Worm (Caenorhabditis elegans) whole organism, L1 larva: Measurements from ENCODE around the gene spe-27.

Source experiments
- C04F5.9 ChIP-seq: sonication (generic microtip); optimal IDR thresholded peaks from 2 replicates; lab custom pipeline; 2016; ENCODE audit warnings: missing genetic modification characterization, missing compliant biosample characterization
- F16B12.6 ChIP-seq: fragments of 150-350 bp; optimal IDR thresholded peaks from 2 replicates; lab custom pipeline; 2014; ENCODE audit warnings: missing biosample characterization, missing genetic modification characterization
- Y116A8C.19 ChIP-seq: sonication (generic microtip); optimal IDR thresholded peaks from 2 replicates; lab custom pipeline; 2016; ENCODE audit warnings: missing compliant biosample characterization, missing genetic modification characterization, borderline replicate concordance
- alr-1 ChIP-seq: fragments of 200-800 bp; sonication (Bioruptor generic); optimal IDR thresholded peaks from 2 replicates; lab custom pipeline; 2018; ENCODE audit warnings: borderline replicate concordance, mild to moderate bottlenecking, missing genetic modification characterization, missing compliant biosample characterization
- aly-2 ChIP-seq: fragments of 150-350 bp; optimal IDR thresholded peaks from 2 replicates; lab custom pipeline; 2014; ENCODE audit warnings: missing biosample characterization, missing genetic modification characterization
- blmp-1 ChIP-seq: fragments of 150-350 bp; optimal IDR thresholded peaks from 2 replicates; lab custom pipeline; 2014; ENCODE audit warnings: missing biosample characterization, missing genetic modification characterization
- ceh-8 ChIP-seq: fragments of 200-800 bp; sonication (Bioruptor generic); optimal IDR thresholded peaks from 2 replicates; lab custom pipeline; 2018; ENCODE audit warnings: mild to moderate bottlenecking, missing genetic modification characterization, moderate library complexity, missing compliant biosample characterization
- ceh-82 ChIP-seq, 3 experiments: fragments of 150-350 bp in 1 of 3; sonication (generic microtip) in 2 of 3; optimal IDR thresholded peaks; 2 replicates each; lab custom pipeline; 2014 to 2017; ENCODE audit warnings: missing biosample characterization in 3 of 3, missing genetic modification characterization in 3 of 3
- ceh-88 ChIP-seq: fragments of 200-800 bp; sonication (Bioruptor generic); IDR thresholded peaks from 2 replicates; pipeline ENCODE4 v1.3.6; 2022; ENCODE audit warnings: missing genetic modification characterization, missing compliant biosample characterization
- dsc-1 ChIP-seq: sonication (generic microtip); optimal IDR thresholded peaks from 2 replicates; lab custom pipeline; 2016; ENCODE audit warnings: mild to moderate bottlenecking, missing genetic modification characterization, missing compliant biosample characterization
- efl-1 ChIP-seq, 4 experiments: fragments of 150-350 bp; optimal IDR thresholded peaks in 3 of 4; peaks in 1 of 4; 1 replicate in 1 of 4; 2 replicates in 3 of 4; lab custom pipeline; 2014; ENCODE audit warnings: missing biosample characterization in 2 of 4, missing genetic modification characterization in 2 of 4, missing genetic modification reagents in 2 of 4
- egl-13 ChIP-seq: sonication (generic microtip); optimal IDR thresholded peaks from 2 replicates; lab custom pipeline; 2016; ENCODE audit warnings: missing genotype, missing genetic modification reagents, missing genetic modification characterization, missing compliant biosample characterization
- elt-2 ChIP-seq: sonication (generic microtip); optimal IDR thresholded peaks from 2 replicates; lab custom pipeline; 2016; ENCODE audit warnings: missing genetic modification characterization, mild to moderate bottlenecking, inconsistent platforms, missing compliant biosample characterization, missing genetic modification reagents
- hlh-4 ChIP-seq: sonication (generic microtip); optimal IDR thresholded peaks from 2 replicates; lab custom pipeline; 2016; ENCODE audit warnings: mild to moderate bottlenecking, missing genetic modification characterization, missing compliant biosample characterization
- hpl-2 ChIP-seq: fragments of 150-350 bp; optimal IDR thresholded peaks from 2 replicates; lab custom pipeline; 2014; ENCODE audit warnings: missing biosample characterization, missing genetic modification reagents, missing genetic modification characterization
- jun-1 ChIP-seq: fragments of 150-350 bp; optimal IDR thresholded peaks from 2 replicates; lab custom pipeline; 2014; ENCODE audit warnings: missing biosample characterization, missing genetic modification reagents, missing genetic modification characterization
- lin-13 ChIP-seq: fragments of 150-350 bp; optimal IDR thresholded peaks from 2 replicates; lab custom pipeline; 2014; ENCODE audit warnings: missing biosample characterization, missing genetic modification reagents, missing genetic modification characterization
- lin-14 ChIP-seq: fragments of 200-800 bp; sonication (Bioruptor generic); optimal IDR thresholded peaks from 2 replicates; lab custom pipeline; 2018; ENCODE audit warnings: mild to moderate bottlenecking, missing genetic modification characterization, moderate library complexity, missing compliant biosample characterization
- mef-2 ChIP-seq: fragments of 150-350 bp; optimal IDR thresholded peaks from 2 replicates; lab custom pipeline; 2014; ENCODE audit warnings: missing biosample characterization, missing genetic modification characterization
- mep-1 ChIP-seq: fragments of 150-350 bp; optimal IDR thresholded peaks from 2 replicates; lab custom pipeline; 2014; ENCODE audit warnings: missing biosample characterization, missing genetic modification characterization
- nhr-20 ChIP-seq: sonication (generic microtip); optimal IDR thresholded peaks from 2 replicates; lab custom pipeline; 2016; ENCODE audit warnings: mild to moderate bottlenecking, missing genetic modification characterization, missing compliant biosample characterization
- nhr-237 ChIP-seq: fragments of 150-350 bp; optimal IDR thresholded peaks from 2 replicates; lab custom pipeline; 2014; ENCODE audit warnings: missing biosample characterization, missing genetic modification characterization
- nhr-28 ChIP-seq: fragments of 150-350 bp; optimal IDR thresholded peaks from 2 replicates; lab custom pipeline; 2014; ENCODE audit warnings: missing biosample characterization, missing genetic modification characterization
- nhr-71 ChIP-seq: sonication (generic microtip); optimal IDR thresholded peaks from 2 replicates; lab custom pipeline; 2016; ENCODE audit warnings: mild to moderate bottlenecking, missing genetic modification characterization, moderate library complexity, missing compliant biosample characterization
- nhr-76 ChIP-seq: sonication (generic microtip); optimal IDR thresholded peaks from 2 replicates; lab custom pipeline; 2017; ENCODE audit warnings: missing biosample characterization, missing genetic modification characterization
- nhr-77 ChIP-seq: fragments of 150-350 bp; optimal IDR thresholded peaks from 2 replicates; lab custom pipeline; 2014; ENCODE audit warnings: missing biosample characterization, missing genetic modification characterization
- pag-3 ChIP-seq: sonication (generic microtip); optimal IDR thresholded peaks from 2 replicates; lab custom pipeline; 2017; ENCODE audit warnings: missing genetic modification characterization, mild to moderate bottlenecking, missing compliant biosample characterization, antibody characterized with exemption, borderline replicate concordance; ENCODE audit not compliant: insufficient read depth
- rnt-1 ChIP-seq: sonication (generic microtip); optimal IDR thresholded peaks from 2 replicates; lab custom pipeline; 2016; ENCODE audit warnings: mild to moderate bottlenecking, missing genetic modification characterization, moderate library complexity, missing compliant biosample characterization
- snu-23 ChIP-seq: sonication (generic microtip); optimal IDR thresholded peaks from 2 replicates; lab custom pipeline; 2016; ENCODE audit warnings: missing genetic modification characterization, missing compliant biosample characterization
- sptf-1 ChIP-seq: fragments of 150-350 bp; optimal IDR thresholded peaks from 2 replicates; lab custom pipeline; 2014; ENCODE audit warnings: missing biosample characterization, missing genetic modification characterization
- tbx-2 ChIP-seq: sonication (generic microtip); optimal IDR thresholded peaks from 2 replicates; lab custom pipeline; 2016; ENCODE audit warnings: missing genetic modification characterization, missing compliant biosample characterization
- unc-130 ChIP-seq: fragments of 150-350 bp; optimal IDR thresholded peaks from 2 replicates; lab custom pipeline; 2017; ENCODE audit warnings: missing biosample characterization, missing genetic modification characterization, inconsistent platforms
- ztf-11 ChIP-seq, 2 experiments: sonication (generic microtip); optimal IDR thresholded peaks; 2 replicates each; lab custom pipeline; 2016 to 2017; ENCODE audit warnings: missing genetic modification characterization in 2 of 2, missing biosample characterization in 1 of 2, missing compliant biosample characterization in 1 of 2
- ztf-4 ChIP-seq: fragments of 150-350 bp; optimal IDR thresholded peaks from 2 replicates; lab custom pipeline; 2014; ENCODE audit warnings: missing biosample characterization, missing genetic modification characterization

spe-27 gene

DNA sequence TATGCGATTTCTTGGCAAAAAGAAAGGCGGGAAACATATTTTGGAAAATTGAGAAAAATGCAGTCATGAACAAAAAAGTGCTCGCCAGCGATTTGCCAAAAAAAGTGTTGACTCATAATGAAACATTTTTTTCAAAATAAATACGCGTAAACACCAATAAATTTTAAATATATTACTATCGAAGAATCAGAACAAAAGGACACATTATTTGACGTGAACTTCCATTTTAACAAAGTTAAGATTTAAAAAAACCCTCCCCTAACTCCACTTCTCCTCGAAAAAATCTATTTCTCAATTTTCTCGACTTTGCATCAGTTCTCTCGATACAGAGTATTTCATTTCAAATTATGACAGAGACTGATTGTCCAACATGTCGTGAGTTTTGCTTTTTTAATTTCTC lies 30.6 kb upstream of the spe-27 start, which contains the start of gene pck-3:
Gene pck-3 (plus strand): TSS at position 301 of the 400 bp plus-strand sequence.
- TF ChIP-seq aly-2 (tag; lab: Kevin White, UChicago) (no peak), nhr-76 (no peak), dsc-1 (tag; lab: Kevin White, UChicago) (no peak)

DNA sequence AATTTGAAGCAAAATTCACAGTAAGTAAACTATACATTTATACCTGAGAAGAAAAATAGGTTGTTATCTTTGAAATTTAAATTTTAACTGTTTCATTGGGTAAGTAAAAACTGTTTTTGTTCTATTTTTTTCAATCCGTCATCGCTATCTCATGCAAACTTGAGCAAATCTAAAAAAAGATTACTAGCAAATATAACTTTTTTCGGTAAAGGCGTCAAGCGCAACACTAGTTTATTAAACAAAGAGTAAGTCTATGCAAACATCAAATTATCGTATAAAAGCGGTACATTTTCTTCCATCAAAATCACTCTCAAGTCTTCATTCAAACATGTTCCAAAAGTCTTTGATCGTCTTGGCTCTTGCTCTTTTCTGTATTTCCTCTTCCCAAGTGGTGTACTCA lies 29.5 kb upstream of the spe-27 start, which contains the start of gene nspb-6:
Gene nspb-6 (plus strand): TSS at position 301 of the 400 bp plus-strand sequence.
- no peak for TF ChIP-seq nhr-77 (tag; lab: Kevin White, UChicago)
- no peak for TF ChIP-seq nhr-28 (tag; lab: Kevin White, UChicago)
- TF ChIP-seq pag-3 (tag; lab: Kevin White, UChicago) = no peak
- TF ChIP-seq nhr-237 (tag; lab: Kevin White, UChicago) = no peak
- TF ChIP-seq rnt-1 (tag; lab: Kevin White, UChicago) = no peak
- no peak for TF ChIP-seq elt-2 (tag; lab: Kevin White, UChicago)
- no peak for TF ChIP-seq C04F5.9 (tag; lab: Kevin White, UChicago)
- TF ChIP-seq mep-1 (tag; lab: Kevin White, UChicago) = no peak
- TF ChIP-seq nhr-20 (tag; lab: Kevin White, UChicago) = no peak
- TF ChIP-seq ztf-11 (tag; optimal IDR thresholded peaks at IDR 0.05; lab: Kevin White, UChicago) = no peak
- no peak for TF ChIP-seq nhr-71 (tag; lab: Kevin White, UChicago)
- no peak for TF ChIP-seq Y116A8C.19 (tag; lab: Kevin White, UChicago)
- no peak for TF ChIP-seq hlh-4 (tag; lab: Kevin White, UChicago)
- TF ChIP-seq sptf-1 (tag; lab: Kevin White, UChicago) = no peak
- TF ChIP-seq mef-2 (tag; lab: Kevin White, UChicago) = no peak
- TF ChIP-seq snu-23 = no peak
- no peak for TF ChIP-seq F16B12.6 (tag; lab: Kevin White, UChicago)

- TF ChIP-seq nhr-76 = no peak
- TF ChIP-seq ceh-88 = no peak
- TF ChIP-seq ceh-82 (tag; optimal IDR thresholded peaks at IDR 0.05; lab: Kevin White, UChicago) = no peak
- TF ChIP-seq tbx-2 (tag; lab: Kevin White, UChicago) = no peak
- TF ChIP-seq nhr-71 (tag; lab: Kevin White, UChicago) = no peak
- no peak for TF ChIP-seq jun-1 (tag; lab: Kevin White, UChicago)
- no peak for TF ChIP-seq lin-13 (GFP tag; lab: Kevin White, UChicago)
- TF ChIP-seq lin-14 (GFP tag; lab: Kevin White, UChicago) = no peak
- TF ChIP-seq aly-2 (tag; lab: Kevin White, UChicago) = no peak
- TF ChIP-seq ztf-11 (tag; optimal IDR thresholded peaks at IDR 0.05; lab: Kevin White, UChicago) = no peak
- no peak for TF ChIP-seq alr-1
- no peak for TF ChIP-seq ceh-8 (GFP tag; lab: Kevin White, UChicago)
- TF ChIP-seq ztf-4 (tag; lab: Kevin White, UChicago) = no peak
- no peak for TF ChIP-seq egl-13 (tag; lab: Kevin White, UChicago)
- no peak for TF ChIP-seq unc-130 (tag; lab: Kevin White, UChicago)
- TF ChIP-seq hpl-2 (GFP tag; lab: Kevin White, UChicago) = no peak
- TF ChIP-seq nhr-28 (tag; lab: Kevin White, UChicago) = no peak
These were observed 25.5 kb upstream of the spe-27 start, which contains the start of gene H04M03.3 for ce11 chrIV:5891265-5891664. H04M03.3 (plus strand) TSS chrIV:5891565.

DNA sequence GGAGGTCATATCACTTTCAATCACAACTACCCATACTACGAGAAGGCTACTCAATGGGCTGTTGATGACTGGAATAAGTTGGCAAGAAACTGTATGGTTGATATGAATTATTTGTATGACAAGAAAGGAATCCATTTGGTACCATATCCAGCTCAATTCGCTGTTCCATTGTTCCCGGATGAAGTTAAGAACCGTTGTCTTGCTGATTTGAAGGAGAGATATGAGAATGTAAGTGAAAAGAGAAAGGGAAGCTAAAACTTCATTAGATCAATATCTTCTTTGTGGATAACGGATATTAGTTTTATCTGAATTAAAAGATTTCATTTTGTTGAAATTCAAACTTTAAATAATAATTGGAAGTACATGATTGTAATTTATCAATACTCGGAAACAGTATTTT lies 20.9 kb upstream of the spe-27 start:
- TF ChIP-seq efl-1 (optimal IDR thresholded peaks at IDR 0.05; lab: Kevin White, UChicago) (no peak), efl-1 (GFP tag; optimal IDR thresholded peaks at IDR 0.05 in 1 of 2; lab: Kevin White, UChicago) (peak in 1 of 2 experiments; percentile 63), hlh-4 (tag; lab: Kevin White, UChicago) (no peak), blmp-1 (tag; lab: Kevin White, UChicago) (peak; percentile 55), dsc-1 (tag; lab: Kevin White, UChicago) (no peak)
